Worm (Caenorhabditis elegans) whole organism, L3 larva: Measurements from ENCODE around the gene ZC449.4.

ENCODE experiments used
- R02D3.7 ChIP-seq: fragments of 150-350 bp; optimal IDR thresholded peaks from 2 replicates; lab custom pipeline; 2014; ENCODE audit warnings: missing biosample characterization, missing genetic modification characterization
- ZK546.5 ChIP-seq: sonication (generic microtip); optimal IDR thresholded peaks from 2 replicates; lab custom pipeline; 2017; ENCODE audit warnings: missing biosample characterization, missing genetic modification characterization
- aly-2 ChIP-seq: fragments of 150-350 bp; optimal IDR thresholded peaks from 2 replicates; lab custom pipeline; 2014; ENCODE audit warnings: missing biosample characterization, missing genetic modification characterization
- ama-1 ChIP-seq: fragments of 150-350 bp; optimal IDR thresholded peaks from 2 replicates; lab custom pipeline; 2018
- ceh-16 ChIP-seq: sonication (generic microtip); optimal IDR thresholded peaks from 2 replicates; lab custom pipeline; 2017; ENCODE audit warnings: missing biosample characterization, missing genetic modification characterization
- ceh-28 ChIP-seq: fragments of 150-350 bp; optimal IDR thresholded peaks from 2 replicates; lab custom pipeline; 2014; ENCODE audit warnings: missing biosample characterization, missing genetic modification reagents, missing genetic modification characterization
- daf-12 ChIP-seq: fragments of 150-350 bp; optimal IDR thresholded peaks from 2 replicates; lab custom pipeline; 2014; ENCODE audit warnings: missing biosample characterization, missing genetic modification reagents, missing genetic modification characterization
- egl-27 ChIP-seq: sonication (generic microtip); optimal IDR thresholded peaks from 4 replicates; lab custom pipeline; 2017; ENCODE audit warnings: missing biosample characterization, missing genetic modification reagents, missing genetic modification characterization
- egl-5 ChIP-seq: fragments of 150-350 bp; optimal IDR thresholded peaks from 2 replicates; lab custom pipeline; 2017; ENCODE audit warnings: missing biosample characterization, missing genetic modification reagents, missing genetic modification characterization, inconsistent platforms
- elt-1 ChIP-seq: fragments of 150-350 bp; optimal IDR thresholded peaks from 2 replicates; lab custom pipeline; 2014; ENCODE audit warnings: missing biosample characterization, missing genetic modification characterization
- elt-2 ChIP-seq: sonication (generic microtip); optimal IDR thresholded peaks from 2 replicates; lab custom pipeline; 2016; ENCODE audit warnings: missing genetic modification reagents, mild to moderate bottlenecking, missing genetic modification characterization, missing compliant biosample characterization
- elt-3 ChIP-seq, 3 experiments: fragments of 150-350 bp in 1 of 3; sonication (generic microtip) in 2 of 3; optimal IDR thresholded peaks; 2 replicates in 2 of 3; 4 replicates in 1 of 3; lab custom pipeline; 2014 to 2017; ENCODE audit warnings: missing biosample characterization in 3 of 3, missing genetic modification characterization in 3 of 3
- eor-1 ChIP-seq, 2 experiments: fragments of 150-350 bp; optimal IDR thresholded peaks; 2 replicates each; lab custom pipeline; 2014 to 2018; ENCODE audit warnings: missing biosample characterization in 2 of 2, missing genetic modification characterization in 2 of 2
- fkh-10 ChIP-seq: sonication (generic microtip); optimal IDR thresholded peaks from 2 replicates; lab custom pipeline; 2017; ENCODE audit warnings: missing biosample characterization, missing genetic modification reagents, missing genetic modification characterization
- fos-1 ChIP-seq: fragments of 150-350 bp; optimal IDR thresholded peaks from 2 replicates; lab custom pipeline; 2014; ENCODE audit warnings: missing biosample characterization, missing genetic modification characterization
- hmg-11 ChIP-seq: sonication (generic microtip); optimal IDR thresholded peaks from 2 replicates; lab custom pipeline; 2016; ENCODE audit warnings: missing genetic modification characterization, missing compliant biosample characterization
- jun-1 ChIP-seq: fragments of 150-350 bp; optimal IDR thresholded peaks from 2 replicates; lab custom pipeline; 2014; ENCODE audit warnings: missing biosample characterization, missing genetic modification reagents, missing genetic modification characterization
- lin-39 ChIP-seq: fragments of 150-350 bp; optimal IDR thresholded peaks from 2 replicates; lab custom pipeline; 2018; ENCODE audit warnings: missing biosample characterization, missing genetic modification reagents, missing genetic modification characterization
- lsy-12 ChIP-seq: sonication (generic microtip); optimal IDR thresholded peaks from 2 replicates; lab custom pipeline; 2016; ENCODE audit warnings: mild to moderate bottlenecking, missing genetic modification characterization, missing compliant biosample characterization
- nfya-1 ChIP-seq: sonication (generic microtip); optimal IDR thresholded peaks from 2 replicates; lab custom pipeline; 2017; ENCODE audit warnings: missing genetic modification characterization, mild to moderate bottlenecking, missing compliant biosample characterization, antibody characterized with exemption, moderate library complexity; ENCODE audit not compliant: insufficient read depth
- nhr-11 ChIP-seq: fragments of 150-350 bp; optimal IDR thresholded peaks from 2 replicates; lab custom pipeline; 2014; ENCODE audit warnings: missing biosample characterization, missing genetic modification characterization
- nhr-23 ChIP-seq: fragments of 150-350 bp; optimal IDR thresholded peaks from 2 replicates; lab custom pipeline; 2014; ENCODE audit warnings: missing biosample characterization, missing genetic modification reagents, missing genetic modification characterization
- nhr-237 ChIP-seq: fragments of 150-350 bp; optimal IDR thresholded peaks from 2 replicates; lab custom pipeline; 2014; ENCODE audit warnings: missing biosample characterization, missing genetic modification characterization
- nhr-25 ChIP-seq: sonication (generic microtip); optimal IDR thresholded peaks from 2 replicates; lab custom pipeline; 2017; ENCODE audit warnings: missing biosample characterization, missing genetic modification characterization
- nhr-28 ChIP-seq: fragments of 150-350 bp; optimal IDR thresholded peaks from 2 replicates; lab custom pipeline; 2014; ENCODE audit warnings: missing biosample characterization, missing genetic modification characterization
- nhr-43 ChIP-seq: sonication (generic microtip); optimal IDR thresholded peaks from 2 replicates; lab custom pipeline; 2016; ENCODE audit warnings: mild to moderate bottlenecking, missing genetic modification characterization, missing compliant biosample characterization; ENCODE audit not compliant: poor library complexity, severe bottlenecking
- nhr-67 ChIP-seq: fragments of 150-350 bp; optimal IDR thresholded peaks from 2 replicates; lab custom pipeline; 2014; ENCODE audit warnings: missing biosample characterization, missing genetic modification characterization
- nhr-77 ChIP-seq: fragments of 150-350 bp; optimal IDR thresholded peaks from 2 replicates; lab custom pipeline; 2014; ENCODE audit warnings: missing biosample characterization, missing genetic modification characterization
- pha-4 ChIP-seq: fragments of 150-350 bp; optimal IDR thresholded peaks from 2 replicates; lab custom pipeline; 2014; ENCODE audit warnings: missing biosample characterization, missing genetic modification reagents, missing genetic modification characterization
- pqm-1 ChIP-seq: fragments of 150-350 bp; optimal IDR thresholded peaks from 2 replicates; lab custom pipeline; 2017; ENCODE audit warnings: missing biosample characterization, missing genetic modification characterization, inconsistent platforms
- tbx-2 ChIP-seq: sonication (generic microtip); optimal IDR thresholded peaks from 2 replicates; lab custom pipeline; 2016; ENCODE audit warnings: mild to moderate bottlenecking, missing genetic modification characterization, missing compliant biosample characterization
- unc-39 ChIP-seq: sonication (generic microtip); optimal IDR thresholded peaks from 4 replicates; lab custom pipeline; 2017; ENCODE audit warnings: missing biosample characterization, missing genetic modification characterization
- unc-62 ChIP-seq: fragments of 150-350 bp; sonication (generic microtip); optimal IDR thresholded peaks from 4 replicates; lab custom pipeline; 2014; ENCODE audit warnings: missing biosample characterization, missing genetic modification reagents, missing genetic modification characterization
- zag-1 ChIP-seq: fragments of 150-350 bp; optimal IDR thresholded peaks from 2 replicates; lab custom pipeline; 2014; ENCODE audit warnings: missing biosample characterization, missing genetic modification characterization
- ztf-11 ChIP-seq: fragments of 150-350 bp; optimal IDR thresholded peaks from 2 replicates; lab custom pipeline; 2014; ENCODE audit warnings: missing biosample characterization, missing genetic modification characterization
- ztf-4 ChIP-seq: fragments of 150-350 bp; optimal IDR thresholded peaks from 2 replicates; lab custom pipeline; 2014; ENCODE audit warnings: missing biosample characterization, missing genetic modification characterization

ZC449.4 gene

DNA sequence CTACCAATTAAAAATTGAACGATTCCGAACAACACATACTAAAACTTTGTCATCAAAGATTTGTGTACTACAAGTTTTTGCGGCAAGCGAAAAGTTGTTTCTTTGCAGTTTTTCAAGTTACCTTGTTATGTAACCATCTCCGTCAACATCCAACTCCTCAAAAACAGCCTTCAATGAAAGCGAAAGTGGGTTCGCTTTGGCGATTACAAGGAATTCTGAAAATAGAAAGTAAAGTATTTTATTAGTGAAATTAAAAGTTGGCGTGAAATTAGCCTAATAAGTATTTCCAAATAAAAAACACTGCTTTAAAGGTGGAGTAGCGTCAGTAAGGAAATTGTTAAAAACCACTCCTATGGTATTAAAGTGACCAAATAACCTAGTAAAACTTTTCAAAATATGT lies 41.8 kb upstream of the ZC449.4 start:
- TF ChIP-seq elt-2 (no peak), nhr-25 (tag; lab: Kevin White, UChicago) (peak; percentile 58)
- TF ChIP-seq, all 47 proteins: peak for 1

ce11 chrX:5073895-5074294 lies 40.1 kb upstream of the ZC449.4 start:
- TF ChIP-seq nhr-77 (no peak), lsy-12 (tag; lab: Kevin White, UChicago) (no peak), aly-2 (tag; lab: Kevin White, UChicago) (no peak), fkh-10 (GFP tag; lab: Kevin White, UChicago) (no peak), tbx-2 (tag; lab: Kevin White, UChicago) (no peak), elt-2 (no peak)

- no peak for TF ChIP-seq nhr-28 (tag; lab: Kevin White, UChicago)
- no peak for TF ChIP-seq fkh-10 (GFP tag; lab: Kevin White, UChicago)
- no peak for TF ChIP-seq R02D3.7 (tag; lab: Kevin White, UChicago)
- no peak for TF ChIP-seq ztf-4 (tag; lab: Kevin White, UChicago)
- no peak for TF ChIP-seq aly-2 (tag; lab: Kevin White, UChicago)
- no peak for TF ChIP-seq jun-1 (tag; lab: Kevin White, UChicago)
- TF ChIP-seq nhr-67 (tag; lab: Kevin White, UChicago): no peak
- no peak for TF ChIP-seq tbx-2 (tag; lab: Kevin White, UChicago)
- TF ChIP-seq zag-1 (tag; lab: Kevin White, UChicago): no peak
- no peak for TF ChIP-seq nhr-11 (tag; lab: Kevin White, UChicago)
- no peak for TF ChIP-seq egl-5
- no peak for TF ChIP-seq eor-1 (tag; optimal IDR thresholded peaks at IDR 0.05; lab: Kevin White, UChicago)
- TF ChIP-seq unc-62 (GFP tag; lab: Kevin White, UChicago): no peak
- TF ChIP-seq nhr-23 (tag; lab: Kevin White, UChicago): no peak
- no peak for TF ChIP-seq daf-12 (tag; lab: Kevin White, UChicago)
- no peak for TF ChIP-seq nhr-43 (tag; lab: Kevin White, UChicago)
Observed at ce11 chrX:5071025-5071424, 37.3 kb upstream of the ZC449.4 start.

ce11 chrX:5067796-5068195 lies 34.0 kb upstream of the ZC449.4 start, which contains the start of gene clc-7:
clc-7 (plus strand) TSS chrX:5068096.
- TF ChIP-seq nhr-28 (tag; lab: Kevin White, UChicago) (no peak), nhr-23 (tag; lab: Kevin White, UChicago) (no peak), ZK546.5 (no peak), pqm-1 (tag; lab: Kevin White, UChicago) (no peak), elt-3 (tag; optimal IDR thresholded peaks at IDR 0.05; lab: Kevin White, UChicago) (no peak), unc-39 (no peak), unc-62 (GFP tag; lab: Kevin White, UChicago) (no peak), ceh-16 (tag; lab: Kevin White, UChicago) (no peak), nhr-237 (no peak), nhr-77 (no peak), zag-1 (tag; lab: Kevin White, UChicago) (no peak), ztf-11 (tag; lab: Kevin White, UChicago) (no peak), ztf-4 (tag; lab: Kevin White, UChicago) (no peak)

DNA sequence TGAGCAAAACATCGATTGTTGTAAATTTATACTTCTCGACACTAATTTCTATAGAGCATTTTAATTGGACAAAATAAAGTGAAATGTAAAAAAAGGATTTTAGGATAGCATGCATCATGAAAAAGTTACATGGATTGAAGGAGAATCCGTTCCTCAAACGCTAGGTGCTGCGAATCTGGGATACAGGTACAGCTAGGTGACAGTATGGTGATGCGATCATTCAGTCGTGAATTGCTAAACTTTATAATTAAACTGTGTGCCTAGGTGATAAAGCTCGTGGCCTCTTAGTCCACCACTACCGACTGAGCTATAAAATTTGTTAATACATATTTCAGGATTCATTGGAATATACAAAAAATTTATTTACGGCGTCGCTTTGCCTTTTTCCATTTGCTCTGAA lies 32.8 kb upstream of the ZC449.4 start:
- TF ChIP-seq tbx-2 (tag; lab: Kevin White, UChicago) (no peak), nhr-43 (tag; lab: Kevin White, UChicago) (no peak), ama-1 (lab: Kevin White, UChicago) (peak; percentile 41)

ce11 chrX:5063750-5064652 lies 30.2 kb upstream of the ZC449.4 start, which contains the start of gene C24H10.2:
C24H10.2 (plus strand) TSS chrX:5064602.
- TF ChIP-seq egl-5 (peak; percentile 56), ceh-28 (peak; percentile 60), ztf-11 (tag; lab: Kevin White, UChicago) (no peak), fos-1 (tag; lab: Kevin White, UChicago) (no peak), elt-1 (peak; percentile 8), egl-27 (tag; lab: Kevin White, UChicago) (no peak), elt-2 (peak; percentile 90), lin-39 (tag; lab: Kevin White, UChicago) (peak; percentile 91), tbx-2 (tag; lab: Kevin White, UChicago) (peak; percentile 20), nfya-1 (tag; lab: Kevin White, UChicago) (peak; percentile 76), pha-4 (peak; percentile 51), hmg-11 (tag; lab: Kevin White, UChicago) (peak; percentile 69), pqm-1 (tag; lab: Kevin White, UChicago) (peak; percentile 22)
